Fruit fly (Drosophila melanogaster): ENCODE measurements around the gene CG18622.

DNA sequence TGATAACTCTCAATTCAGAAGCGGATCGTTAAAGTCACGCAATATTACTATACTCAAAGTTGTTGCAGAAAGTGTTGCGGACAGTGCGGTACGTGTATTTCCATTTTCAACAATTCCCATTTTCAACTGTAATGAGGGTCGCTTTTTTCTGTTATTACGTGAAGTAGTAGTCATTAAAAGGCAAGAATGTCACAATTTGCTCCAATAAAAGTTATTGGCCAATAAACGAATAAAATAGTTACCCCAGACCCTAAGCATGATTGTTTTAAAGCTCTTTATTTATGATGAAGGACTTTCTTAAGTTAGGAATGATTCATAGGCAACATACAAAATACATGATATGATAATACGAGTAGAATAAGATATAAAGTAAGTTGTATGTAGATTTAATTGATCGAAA lies 19.8 kb upstream of the CG18622 start:
- TF ChIP-seq CTCF (optimal IDR thresholded peaks at IDR 0.05) (no peak), CG8478 (optimal IDR thresholded peaks at IDR 0.05) (no peak)

Data from S2 (cell line).